Worm (Caenorhabditis elegans) whole organism, L4 larva: ENCODE data around the gene Y57G11C.1142.
A peak's percentile ranks its signal among the peaks of the same experiment; 100 is the strongest.

Source experiments
- F10B5.3 ChIP-seq: sonication (generic microtip); optimal IDR thresholded peaks from 2 replicates; lab custom pipeline; 2016; ENCODE audit warnings: mild to moderate bottlenecking, missing genetic modification characterization, missing compliant biosample characterization
- F26F4.8 ChIP-seq: fragments of 200-800 bp; sonication (Bioruptor generic); conservative IDR thresholded peaks from 2 replicates; pipeline ENCODE4 v1.3.6; 2022; ENCODE audit warnings: missing genetic modification characterization, missing compliant biosample characterization
- Y48G9A.11 ChIP-seq: fragments of 200-800 bp; sonication (Bioruptor generic); IDR thresholded peaks from 2 replicates; pipeline ENCODE4 v1.3.6; 2022; ENCODE audit warnings: missing genetic modification reagents, missing genetic modification characterization, missing compliant biosample characterization
- Y5F2A.4 ChIP-seq: fragments of 200-800 bp; sonication (Bioruptor generic); optimal IDR thresholded peaks from 2 replicates; lab custom pipeline; 2018; ENCODE audit warnings: mild to moderate bottlenecking, missing genetic modification characterization, missing compliant biosample characterization
- Y75B8A.6 ChIP-seq: fragments of 200-800 bp; sonication (Bioruptor generic); IDR thresholded peaks from 2 replicates; pipeline ENCODE4 v1.3.6; 2022; ENCODE audit warnings: missing genetic modification reagents, missing genetic modification characterization, missing compliant biosample characterization
- ZK337.2 ChIP-seq: fragments of 200-800 bp; sonication (Bioruptor generic); IDR thresholded peaks from 2 replicates; pipeline ENCODE4 v1.3.6; 2022; ENCODE audit warnings: missing genetic modification reagents, missing genetic modification characterization, missing compliant biosample characterization
- aly-2 ChIP-seq: sonication (generic microtip); optimal IDR thresholded peaks from 2 replicates; lab custom pipeline; 2018; ENCODE audit warnings: missing biosample characterization, missing genetic modification characterization
- ceh-62 ChIP-seq: sonication (generic microtip); optimal IDR thresholded peaks from 2 replicates; lab custom pipeline; 2017; ENCODE audit warnings: missing biosample characterization, missing genetic modification characterization
- ceh-82 ChIP-seq: sonication (generic microtip); optimal IDR thresholded peaks from 2 replicates; lab custom pipeline; 2017; ENCODE audit warnings: missing biosample characterization, missing genetic modification characterization
- daf-16 ChIP-seq, 3 experiments: sonication (generic microtip); optimal IDR thresholded peaks; 2 replicates each; lab custom pipeline; 2016 to 2017; ENCODE audit warnings: missing genetic modification characterization in 3 of 3, missing genetic modification reagents in 3 of 3, mild to moderate bottlenecking in 2 of 3, missing compliant biosample characterization in 2 of 3, missing biosample characterization in 1 of 3, moderate library complexity in 1 of 3
- dmd-9 ChIP-seq: fragments of 200-800 bp; sonication (Bioruptor generic); IDR thresholded peaks from 2 replicates; pipeline ENCODE4 v1.3.6; 2022; ENCODE audit warnings: missing genetic modification reagents, missing genetic modification characterization, missing compliant biosample characterization
- duxl-1 ChIP-seq: sonication (generic microtip); optimal IDR thresholded peaks from 2 replicates; lab custom pipeline; 2016; ENCODE audit warnings: mild to moderate bottlenecking, missing genetic modification characterization, moderate library complexity, missing compliant biosample characterization; ENCODE audit not compliant: poor library complexity
- fkh-10 ChIP-seq: fragments of 150-350 bp; optimal IDR thresholded peaks from 2 replicates; lab custom pipeline; 2014; ENCODE audit warnings: missing biosample characterization, missing genetic modification reagents, missing genetic modification characterization
- gei-8 ChIP-seq: fragments of 200-800 bp; sonication (Bioruptor generic); optimal IDR thresholded peaks from 2 replicates; lab custom pipeline; 2018; ENCODE audit warnings: mild to moderate bottlenecking, missing genetic modification characterization, missing compliant biosample characterization
- hlh-30 ChIP-seq: sonication (generic microtip); optimal IDR thresholded peaks from 2 replicates; lab custom pipeline; 2017; ENCODE audit warnings: antibody characterized with exemption, mild to moderate bottlenecking, missing genetic modification characterization, missing compliant biosample characterization; ENCODE audit not compliant: insufficient read depth
- lim-7 ChIP-seq: fragments of 200-800 bp; sonication (Bioruptor generic); IDR thresholded peaks from 2 replicates; pipeline ENCODE4 v1.3.6; 2022; ENCODE audit warnings: missing genetic modification characterization, missing compliant biosample characterization
- lin-1 ChIP-seq: fragments of 200-800 bp; sonication (Bioruptor generic); IDR thresholded peaks from 2 replicates; pipeline ENCODE4 v1.3.6; 2022; ENCODE audit warnings: missing genetic modification reagents, missing genetic modification characterization, missing compliant biosample characterization
- lin-13 ChIP-seq: fragments of 150-350 bp; optimal IDR thresholded peaks from 2 replicates; lab custom pipeline; 2014; ENCODE audit warnings: missing biosample characterization, missing genetic modification reagents, missing genetic modification characterization
- mdt-29 ChIP-seq: fragments of 200-800 bp; sonication (Bioruptor generic); IDR thresholded peaks from 2 replicates; pipeline ENCODE4 v1.3.6; 2022; ENCODE audit warnings: missing genetic modification reagents, missing genetic modification characterization, missing compliant biosample characterization
- mxl-2 ChIP-seq: fragments of 200-800 bp; sonication (Bioruptor generic); conservative IDR thresholded peaks from 2 replicates; pipeline ENCODE4 v1.3.6; 2022; ENCODE audit warnings: missing genetic modification reagents, missing genetic modification characterization, missing compliant biosample characterization
- nhr-10 ChIP-seq: fragments of 150-350 bp; optimal IDR thresholded peaks from 2 replicates; lab custom pipeline; 2014; ENCODE audit warnings: missing biosample characterization, missing genetic modification characterization
- nhr-111 ChIP-seq: fragments of 200-800 bp; sonication (Bioruptor generic); optimal IDR thresholded peaks from 2 replicates; lab custom pipeline; 2018; ENCODE audit warnings: mild to moderate bottlenecking, missing genetic modification characterization, missing compliant biosample characterization
- nhr-25 ChIP-seq: sonication (generic microtip); optimal IDR thresholded peaks from 2 replicates; lab custom pipeline; 2017; ENCODE audit warnings: missing genetic modification characterization, mild to moderate bottlenecking, missing compliant biosample characterization, antibody characterized with exemption, moderate library complexity, borderline replicate concordance; ENCODE audit not compliant: insufficient read depth
- nhr-28 ChIP-seq: fragments of 150-350 bp; optimal IDR thresholded peaks from 2 replicates; lab custom pipeline; 2014; ENCODE audit warnings: missing biosample characterization, missing genetic modification characterization
- nhr-77 ChIP-seq: fragments of 150-350 bp; optimal IDR thresholded peaks from 2 replicates; lab custom pipeline; 2014; ENCODE audit warnings: missing biosample characterization, missing genetic modification characterization
- rbr-2 ChIP-seq: sonication (generic microtip); optimal IDR thresholded peaks from 2 replicates; lab custom pipeline; 2016; ENCODE audit warnings: missing genotype, missing genetic modification characterization, missing compliant biosample characterization
- saeg-2 ChIP-seq: fragments of 200-800 bp; sonication (Bioruptor generic); IDR thresholded peaks from 2 replicates; pipeline ENCODE4 v1.3.6; 2022; ENCODE audit warnings: missing genetic modification reagents, missing genetic modification characterization, missing compliant biosample characterization
- set-16 ChIP-seq: fragments of 200-800 bp; sonication (Bioruptor generic); IDR thresholded peaks from 2 replicates; pipeline ENCODE4 v1.3.6; 2022; ENCODE audit warnings: missing genetic modification reagents, missing genetic modification characterization, missing compliant biosample characterization
- snpc-1.2 ChIP-seq: fragments of 200-800 bp; sonication (Bioruptor generic); IDR thresholded peaks from 2 replicates; pipeline ENCODE4 v1.3.6; 2022; ENCODE audit warnings: missing genetic modification reagents, missing genetic modification characterization, missing compliant biosample characterization
- spr-3 ChIP-seq: fragments of 200-800 bp; sonication (Bioruptor generic); optimal IDR thresholded peaks from 2 replicates; lab custom pipeline; 2018; ENCODE audit warnings: mild to moderate bottlenecking, missing genetic modification characterization, missing compliant biosample characterization
- tag-97 ChIP-seq: fragments of 200-800 bp; sonication (Bioruptor generic); IDR thresholded peaks from 2 replicates; pipeline ENCODE4 v1.3.6; 2022; ENCODE audit warnings: missing genetic modification characterization, missing compliant biosample characterization
- unc-62 ChIP-seq, 3 experiments: fragments of 150-350 bp in 1 of 3; sonication (generic microtip); optimal IDR thresholded peaks in 2 of 3; peaks in 1 of 3; 1 replicate in 1 of 3; 2 replicates in 2 of 3; lab custom pipeline; 2014 to 2017; ENCODE audit warnings: missing biosample characterization in 3 of 3, missing genetic modification characterization in 3 of 3, missing genetic modification reagents in 3 of 3, missing genotype in 1 of 3
- zfp-3 ChIP-seq: fragments of 200-800 bp; sonication (Bioruptor generic); conservative IDR thresholded peaks from 2 replicates; pipeline ENCODE4 v1.3.6; 2022; ENCODE audit warnings: missing genetic modification reagents, missing genetic modification characterization, missing compliant biosample characterization

The Y57G11C.1142 gene

DNA sequence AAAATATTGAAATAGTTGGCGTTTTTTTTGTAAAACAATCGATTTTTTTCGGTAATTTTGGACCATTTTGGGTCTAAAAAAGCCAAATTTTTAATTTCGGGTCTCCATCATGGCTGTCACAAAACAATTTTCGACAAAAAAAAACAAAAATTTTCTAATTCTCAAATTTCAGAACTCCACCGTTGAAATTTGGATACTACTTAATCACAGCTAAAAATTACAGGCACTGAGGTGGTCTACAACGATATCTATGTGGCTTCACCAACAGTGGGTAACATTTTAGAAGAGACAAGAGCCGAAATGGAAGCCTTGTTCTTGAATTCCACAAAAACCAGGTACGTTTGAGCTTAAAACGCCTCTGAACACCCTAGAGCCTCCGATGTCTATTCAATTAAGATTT is at the start of gene Y57G11C.1142:
TSS of gene Y57G11C.1142 (plus strand) at position 301 of the 400 bp plus-strand sequence.
- no peak for TF ChIP-seq nhr-28 (tag; lab: Kevin White, UChicago)
- TF ChIP-seq fkh-10 = no peak
- TF ChIP-seq nhr-10 (tag; lab: Kevin White, UChicago) = no peak
- TF ChIP-seq snpc-1.2 (GFP tag; lab: Robert Waterston, UW) = no peak
- no peak for TF ChIP-seq hlh-30 (tag; lab: Kevin White, UChicago)
- no peak for TF ChIP-seq aly-2 (tag; lab: Kevin White, UChicago)
- no peak for TF ChIP-seq ceh-82 (tag; lab: Kevin White, UChicago)
- no peak for TF ChIP-seq nhr-25
- TF ChIP-seq dmd-9 (GFP tag; lab: Robert Waterston, UW) = no peak
- TF ChIP-seq lin-13 = no peak
- no peak for TF ChIP-seq gei-8 (GFP tag; lab: Kevin White, UChicago)
- TF ChIP-seq zfp-3 (GFP tag; lab: Robert Waterston, UW) = no peak
- TF ChIP-seq set-16 = no peak

DNA sequence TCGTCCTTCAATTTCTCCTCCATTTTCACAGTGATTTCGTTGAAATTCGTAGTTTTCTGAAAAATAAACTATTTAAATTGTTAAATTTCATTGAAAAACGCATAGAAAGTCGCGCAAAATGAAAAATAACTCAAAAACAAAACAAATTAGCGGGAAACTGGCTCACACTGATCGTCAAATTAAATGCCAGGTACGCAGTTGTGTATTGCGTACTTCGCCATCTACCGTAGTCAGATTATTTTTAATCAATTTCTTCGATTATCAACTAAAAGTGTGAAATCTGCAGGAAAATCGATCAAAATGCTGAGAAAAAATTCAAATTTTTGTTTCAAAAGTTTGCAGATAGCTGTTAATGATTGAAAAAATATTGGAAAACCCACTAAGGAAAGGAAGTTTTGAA is 47.5 kb upstream of the Y57G11C.1142 start, which contains the start of gene Y57G11C.499:
TSS of gene Y57G11C.499 (minus strand) at position 23 of the 400 bp plus-strand sequence.
- TF ChIP-seq rbr-2 (no peak), lin-1 (no peak), snpc-1.2 (GFP tag; lab: Robert Waterston, UW) (peak; percentile 91)

DNA sequence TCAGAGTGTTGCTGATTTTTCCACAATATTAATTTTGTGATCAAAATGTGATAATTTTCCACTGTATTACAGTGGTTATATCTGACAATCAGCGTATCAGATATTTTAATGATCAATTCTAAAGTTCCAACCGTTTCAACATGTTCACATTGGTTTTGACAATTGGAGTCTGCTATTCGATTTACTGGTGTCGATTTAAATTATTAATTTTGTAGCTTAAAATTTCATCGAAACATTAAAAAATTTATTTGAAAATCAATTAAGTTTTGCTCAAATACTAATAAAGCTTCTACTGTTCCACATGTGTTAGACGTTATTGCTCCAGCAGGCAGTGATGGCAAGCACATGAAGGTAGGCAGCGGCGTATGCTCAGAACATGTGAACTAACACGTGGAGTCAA is 44.6 kb upstream of the Y57G11C.1142 start:
- TF ChIP-seq unc-62 (GFP tag; optimal IDR thresholded peaks at IDR 0.05 in 1 of 2; lab: Kevin White, UChicago) (no peak), unc-62 (tag; optimal IDR thresholded peaks at IDR 0.05; lab: Kevin White, UChicago) (no peak), snpc-1.2 (GFP tag; lab: Robert Waterston, UW) (peak; percentile 59; the same call in 1 of the 2 replicates), lim-7 (GFP tag; lab: Robert Waterston, UW) (no peak), zfp-3 (GFP tag; lab: Robert Waterston, UW) (no peak)

DNA sequence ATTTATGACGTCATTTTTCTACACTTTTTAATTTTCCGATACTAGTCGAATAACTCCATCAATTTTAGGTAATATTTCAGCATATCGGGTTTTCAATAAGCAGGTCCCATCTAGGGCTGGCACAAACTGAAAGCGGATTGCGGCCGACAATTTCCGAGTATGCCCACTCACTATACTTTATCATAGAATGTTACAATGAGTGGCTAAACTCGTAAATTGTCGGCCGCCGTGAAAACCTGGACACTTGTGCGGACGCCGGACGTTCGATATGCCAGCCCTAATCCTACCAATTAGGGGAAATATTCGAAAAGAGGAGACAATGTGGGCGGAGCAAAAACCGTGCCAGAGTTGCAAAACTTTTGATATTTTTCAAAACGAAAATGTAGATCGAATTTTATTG is 42.8 kb upstream of the Y57G11C.1142 start:
- no peak for TF ChIP-seq nhr-77 (tag; lab: Kevin White, UChicago)
- peak; percentile 65 for TF ChIP-seq snpc-1.2 (GFP tag; lab: Robert Waterston, UW)
- TF ChIP-seq spr-3 (GFP tag; lab: Kevin White, UChicago) = no peak
- no peak for TF ChIP-seq F26F4.8
- TF ChIP-seq Y48G9A.11 (GFP tag; lab: Robert Waterston, UW) = no peak
- no peak for TF ChIP-seq mxl-2 (GFP tag; lab: Robert Waterston, UW)
- TF ChIP-seq unc-62 (GFP tag; optimal IDR thresholded peaks at IDR 0.05 in 1 of 2; lab: Kevin White, UChicago) = no peak
- no peak for TF ChIP-seq unc-62 (tag; optimal IDR thresholded peaks at IDR 0.05; lab: Kevin White, UChicago)
- no peak for TF ChIP-seq duxl-1

DNA sequence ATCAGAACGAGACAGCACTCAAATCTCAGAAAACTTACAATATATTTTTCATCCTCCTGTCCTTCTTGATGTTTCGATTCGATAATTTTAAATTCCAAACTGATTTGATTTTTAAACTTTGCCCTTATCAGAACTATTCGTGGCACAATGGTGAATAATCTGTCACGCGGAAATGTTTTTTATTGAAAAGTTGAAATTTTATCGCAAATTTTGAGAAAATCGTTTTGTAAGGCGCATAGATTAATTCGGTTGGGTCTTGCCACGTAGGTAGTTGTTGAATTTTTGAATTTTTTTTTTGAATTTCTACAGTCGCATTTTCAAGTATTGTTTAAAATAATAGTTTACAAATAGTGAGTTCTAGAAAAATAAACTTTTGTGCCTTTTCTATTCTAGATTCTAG is 41.6 kb upstream of the Y57G11C.1142 start, which contains the start of gene ptp-5.2:
TSS of gene ptp-5.2 (minus strand) at position 101 of the 400 bp plus-strand sequence.
- TF ChIP-seq saeg-2 (no peak), F10B5.3 (tag; lab: Kevin White, UChicago) (no peak), unc-62 (GFP tag; optimal IDR thresholded peaks at IDR 0.05 in 1 of 2; lab: Kevin White, UChicago) (no peak), unc-62 (tag; optimal IDR thresholded peaks at IDR 0.05; lab: Kevin White, UChicago) (no peak), ceh-62 (tag; lab: Kevin White, UChicago) (no peak), mdt-29 (no peak), Y75B8A.6 (GFP tag; lab: Robert Waterston, UW) (no peak), daf-16 (GFP tag; optimal IDR thresholded peaks at IDR 0.05; lab: Kevin White, UChicago) (no peak), daf-16 (tag; optimal IDR thresholded peaks at IDR 0.05; lab: Kevin White, UChicago) (no peak), ZK337.2 (GFP tag; lab: Robert Waterston, UW) (no peak), nhr-111 (GFP tag; lab: Kevin White, UChicago) (no peak), Y5F2A.4 (no peak), tag-97 (GFP tag; lab: Robert Waterston, UW) (no peak)
